Worm (Caenorhabditis elegans) whole organism, late embryonic: ENCODE measurements around the gene zipt-9.

Experiments
- C08G9.2 ChIP-seq: sonication (generic microtip); optimal IDR thresholded peaks from 2 replicates; lab custom pipeline; 2016; ENCODE audit warnings: mild to moderate bottlenecking, missing genetic modification characterization, moderate library complexity, missing compliant biosample characterization
- K02D7.2 ChIP-seq: sonication (generic microtip); optimal IDR thresholded peaks from 2 replicates; lab custom pipeline; 2017; ENCODE audit warnings: mild to moderate bottlenecking, missing genetic modification characterization, missing compliant biosample characterization
- T23F11.4 ChIP-seq: fragments of 200-800 bp; sonication (Bioruptor generic); optimal IDR thresholded peaks from 2 replicates; lab custom pipeline; 2018; ENCODE audit warnings: mild to moderate bottlenecking, missing genetic modification characterization, missing compliant biosample characterization
- ceh-14 ChIP-seq: sonication (generic microtip); optimal IDR thresholded peaks from 2 replicates; lab custom pipeline; 2016; ENCODE audit warnings: missing genotype, missing genetic modification characterization, missing compliant biosample characterization
- ceh-18 ChIP-seq: sonication (generic microtip); optimal IDR thresholded peaks from 2 replicates; lab custom pipeline; 2016; ENCODE audit warnings: missing genetic modification characterization, missing compliant biosample characterization
- ceh-2 ChIP-seq: sonication (generic microtip); optimal IDR thresholded peaks from 2 replicates; lab custom pipeline; 2016; ENCODE audit warnings: missing genotype, missing genetic modification characterization, missing compliant biosample characterization
- ceh-22 ChIP-seq: sonication (generic microtip); optimal IDR thresholded peaks from 2 replicates; lab custom pipeline; 2017; ENCODE audit warnings: missing biosample characterization, missing genetic modification characterization
- ceh-24 ChIP-seq: sonication (generic microtip); optimal IDR thresholded peaks from 2 replicates; lab custom pipeline; 2016; ENCODE audit warnings: mild to moderate bottlenecking, missing genetic modification characterization, missing compliant biosample characterization
- ceh-30 ChIP-seq: fragments of 150-350 bp; optimal IDR thresholded peaks from 2 replicates; lab custom pipeline; 2014; ENCODE audit warnings: missing biosample characterization, missing genetic modification characterization
- ceh-6 ChIP-seq: fragments of 200-800 bp; sonication (Bioruptor generic); optimal IDR thresholded peaks from 2 replicates; lab custom pipeline; 2018; ENCODE audit warnings: mild to moderate bottlenecking, missing genetic modification characterization, missing compliant biosample characterization
- ceh-9 ChIP-seq: sonication (generic microtip); optimal IDR thresholded peaks from 2 replicates; lab custom pipeline; 2016; ENCODE audit warnings: mild to moderate bottlenecking, missing genetic modification characterization, inconsistent platforms, missing compliant biosample characterization
- dmd-4 ChIP-seq: sonication (generic microtip); optimal IDR thresholded peaks from 2 replicates; lab custom pipeline; 2016; ENCODE audit warnings: borderline replicate concordance, missing genetic modification characterization, missing compliant biosample characterization
- elt-2 ChIP-seq: sonication (generic microtip); optimal IDR thresholded peaks from 2 replicates; lab custom pipeline; 2016; ENCODE audit warnings: missing genetic modification reagents, missing genetic modification characterization, missing compliant biosample characterization
- elt-4 ChIP-seq: sonication (generic microtip); optimal IDR thresholded peaks from 2 replicates; lab custom pipeline; 2016; ENCODE audit warnings: missing genetic modification characterization, missing compliant biosample characterization
- ets-4 ChIP-seq: sonication (generic microtip); optimal IDR thresholded peaks from 2 replicates; lab custom pipeline; 2016; ENCODE audit warnings: missing genetic modification characterization, missing compliant biosample characterization
- fax-1 ChIP-seq: sonication (generic microtip); optimal IDR thresholded peaks from 2 replicates; lab custom pipeline; 2016; ENCODE audit warnings: missing genotype, missing genetic modification characterization, missing compliant biosample characterization
- fkh-10 ChIP-seq: fragments of 150-350 bp; optimal IDR thresholded peaks from 2 replicates; lab custom pipeline; 2014; ENCODE audit warnings: missing biosample characterization, missing genetic modification reagents, missing genetic modification characterization
- hlh-15 ChIP-seq: sonication (generic microtip); optimal IDR thresholded peaks from 2 replicates; lab custom pipeline; 2016; ENCODE audit warnings: missing genetic modification characterization, missing compliant biosample characterization
- hlh-30 ChIP-seq: sonication (generic microtip); optimal IDR thresholded peaks from 2 replicates; lab custom pipeline; 2017; ENCODE audit warnings: antibody characterized with exemption, missing genetic modification characterization, missing compliant biosample characterization; ENCODE audit not compliant: insufficient read depth
- hlh-6 ChIP-seq: sonication (generic microtip); optimal IDR thresholded peaks from 2 replicates; lab custom pipeline; 2016; ENCODE audit warnings: missing genotype, missing genetic modification characterization, missing compliant biosample characterization
- lim-6 ChIP-seq: sonication (generic microtip); optimal IDR thresholded peaks from 2 replicates; lab custom pipeline; 2016; ENCODE audit warnings: missing genetic modification characterization, missing compliant biosample characterization
- madf-2 ChIP-seq: sonication (generic microtip); optimal IDR thresholded peaks from 2 replicates; lab custom pipeline; 2017; ENCODE audit warnings: missing genetic modification characterization, missing compliant biosample characterization
- nhr-11 ChIP-seq: fragments of 150-350 bp; optimal IDR thresholded peaks from 2 replicates; lab custom pipeline; 2014; ENCODE audit warnings: missing biosample characterization, missing genetic modification characterization
- nhr-232 ChIP-seq: sonication (generic microtip); optimal IDR thresholded peaks from 2 replicates; lab custom pipeline; 2016; ENCODE audit warnings: missing genetic modification characterization, missing compliant biosample characterization
- odd-2 ChIP-seq: sonication (generic microtip); optimal IDR thresholded peaks from 2 replicates; lab custom pipeline; 2017; ENCODE audit warnings: antibody characterized with exemption, mild to moderate bottlenecking, missing genetic modification characterization, missing compliant biosample characterization
- pha-2 ChIP-seq: sonication (generic microtip); optimal IDR thresholded peaks from 2 replicates; lab custom pipeline; 2017; ENCODE audit warnings: mild to moderate bottlenecking, missing genetic modification characterization, missing compliant biosample characterization
- pqm-1 ChIP-seq: sonication (generic microtip); optimal IDR thresholded peaks from 2 replicates; lab custom pipeline; 2016; ENCODE audit warnings: missing genetic modification characterization, missing compliant biosample characterization
- pros-1 ChIP-seq: fragments of 150-350 bp; optimal IDR thresholded peaks from 2 replicates; lab custom pipeline; 2014; ENCODE audit warnings: missing biosample characterization, missing genetic modification reagents, missing genetic modification characterization
- sdc-2 ChIP-seq: sonication (generic microtip); optimal IDR thresholded peaks from 2 replicates; lab custom pipeline; 2016; ENCODE audit warnings: missing genotype, missing genetic modification characterization, missing compliant biosample characterization
- sox-2 ChIP-seq: fragments of 200-800 bp; sonication (Bioruptor generic); IDR thresholded peaks from 2 replicates; pipeline ENCODE4 v1.3.6; 2022; ENCODE audit warnings: missing genetic modification reagents, missing genetic modification characterization, missing compliant biosample characterization
- sox-4 ChIP-seq: sonication (generic microtip); optimal IDR thresholded peaks from 2 replicates; lab custom pipeline; 2017; ENCODE audit warnings: mild to moderate bottlenecking, missing genetic modification characterization, inconsistent platforms, missing compliant biosample characterization
- syd-9 ChIP-seq: sonication (generic microtip); optimal IDR thresholded peaks from 2 replicates; lab custom pipeline; 2016; ENCODE audit warnings: mild to moderate bottlenecking, missing genetic modification characterization, moderate library complexity, missing compliant biosample characterization
- tbx-2 ChIP-seq: sonication (generic microtip); optimal IDR thresholded peaks from 2 replicates; lab custom pipeline; 2016; ENCODE audit warnings: missing genetic modification characterization, missing compliant biosample characterization
- tbx-7 ChIP-seq: sonication (generic microtip); optimal IDR thresholded peaks from 2 replicates; lab custom pipeline; 2016; ENCODE audit warnings: missing genotype, missing genetic modification characterization, missing compliant biosample characterization
- unc-3 ChIP-seq, 2 experiments: fragments of 200-800 bp in 1 of 2; sonication (Bioruptor generic) in 1 of 2; sonication (generic microtip) in 1 of 2; conservative IDR thresholded peaks in 1 of 2; optimal IDR thresholded peaks in 1 of 2; 2 replicates each; pipeline versions ENCODE4 v1.3.6 to Lab custom; 2016 to 2022; ENCODE audit warnings: missing compliant biosample characterization in 2 of 2, missing genetic modification characterization in 2 of 2, missing genetic modification reagents in 1 of 2
- unc-55 ChIP-seq: sonication (generic microtip); optimal IDR thresholded peaks from 2 replicates; lab custom pipeline; 2017; ENCODE audit warnings: missing biosample characterization, missing genetic modification reagents, missing genetic modification characterization
- unc-86 ChIP-seq: sonication (generic microtip); optimal IDR thresholded peaks from 2 replicates; lab custom pipeline; 2016; ENCODE audit warnings: missing genetic modification characterization, missing compliant biosample characterization
- zip-5 ChIP-seq: sonication (generic microtip); optimal IDR thresholded peaks from 2 replicates; lab custom pipeline; 2016; ENCODE audit warnings: missing genetic modification characterization, missing compliant biosample characterization

The zipt-9 gene

DNA sequence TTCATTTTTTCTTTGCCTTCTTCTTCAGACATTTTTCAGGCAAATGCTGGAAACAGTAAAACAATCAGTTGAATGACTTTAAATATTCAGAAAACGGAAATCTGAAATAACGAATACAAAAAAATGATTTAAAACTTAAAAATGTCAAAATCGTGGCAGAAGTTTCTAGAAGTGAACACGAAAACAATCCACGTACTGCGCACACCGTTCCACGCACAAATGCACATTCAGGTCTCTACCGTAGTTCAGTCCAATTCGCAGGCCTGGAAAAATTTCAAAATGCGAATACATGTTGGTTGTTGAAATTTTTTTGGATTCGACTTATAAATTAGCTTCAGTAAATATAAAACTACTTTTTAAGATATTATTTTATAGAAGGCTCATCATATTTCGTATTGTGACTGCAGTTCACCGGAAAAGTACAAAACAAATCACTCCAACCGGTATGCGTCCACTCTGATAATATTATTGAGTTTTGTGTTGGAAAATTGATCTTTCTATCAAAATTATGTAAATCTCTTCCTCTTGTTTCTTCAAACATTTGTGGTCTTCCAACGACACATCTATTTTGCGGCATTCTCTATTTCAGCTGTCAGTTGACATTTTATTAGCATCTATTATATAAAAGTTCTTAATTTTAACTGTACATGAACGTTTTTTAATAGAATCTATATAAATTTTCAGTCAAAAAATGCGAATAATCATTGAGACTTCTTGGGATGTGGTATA lies 43.0 kb downstream of the zipt-9 start, which contains the start of the genes mip-2 and F58G11.4:
mip-2 (minus strand) TSS at position 48 of the 729 bp plus-strand sequence.
F58G11.4 (plus strand) TSS at position 679 of the 729 bp plus-strand sequence.
- TF ChIP-seq nhr-11 (tag; lab: Kevin White, UChicago) (no peak), fkh-10 (GFP tag; lab: Kevin White, UChicago) (no peak), sox-4 (no peak), ceh-14 (tag; lab: Kevin White, UChicago) (no peak), ceh-6 (no peak), ceh-22 (tag; lab: Kevin White, UChicago) (no peak), K02D7.2 (tag; lab: Kevin White, UChicago) (no peak), fax-1 (tag; lab: Kevin White, UChicago) (no peak), ceh-2 (tag; lab: Kevin White, UChicago) (no peak), ceh-18 (tag; lab: Kevin White, UChicago) (no peak), unc-55 (GFP tag; lab: Kevin White, UChicago) (no peak), elt-4 (tag; lab: Kevin White, UChicago) (no peak), ceh-9 (tag; lab: Kevin White, UChicago) (no peak), pros-1 (no peak), madf-2 (tag; lab: Kevin White, UChicago) (no peak)

DNA sequence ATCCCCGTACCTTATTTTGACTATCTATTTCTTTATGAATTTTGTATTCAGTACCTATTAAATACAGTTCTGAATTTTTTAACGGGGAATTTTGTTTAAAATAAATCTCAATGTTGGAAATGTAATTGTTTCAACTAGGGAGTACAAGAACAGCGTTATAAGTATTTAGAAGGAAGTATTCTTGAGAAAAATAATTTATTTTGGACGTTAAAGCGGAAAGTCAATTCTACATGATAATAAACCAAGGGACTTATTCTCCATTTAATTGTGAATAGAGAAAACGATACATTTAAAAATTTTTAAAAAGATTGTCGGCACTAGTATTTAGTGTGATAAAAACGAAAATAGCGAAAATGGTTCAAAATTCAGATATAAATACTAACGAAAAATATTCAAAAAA lies 45.9 kb downstream of the zipt-9 start:
- TF ChIP-seq sox-2 (GFP tag; lab: Robert Waterston, UW) (no peak), ceh-30 (tag; lab: Kevin White, UChicago) (no peak), hlh-15 (tag; lab: Kevin White, UChicago) (no peak), ceh-24 (no peak), ceh-22 (tag; lab: Kevin White, UChicago) (no peak), tbx-2 (tag; lab: Kevin White, UChicago) (no peak), sox-4 (no peak), nhr-232 (tag; lab: Kevin White, UChicago) (no peak)
- TF ChIP-seq, all 69 proteins: peak for 0

DNA sequence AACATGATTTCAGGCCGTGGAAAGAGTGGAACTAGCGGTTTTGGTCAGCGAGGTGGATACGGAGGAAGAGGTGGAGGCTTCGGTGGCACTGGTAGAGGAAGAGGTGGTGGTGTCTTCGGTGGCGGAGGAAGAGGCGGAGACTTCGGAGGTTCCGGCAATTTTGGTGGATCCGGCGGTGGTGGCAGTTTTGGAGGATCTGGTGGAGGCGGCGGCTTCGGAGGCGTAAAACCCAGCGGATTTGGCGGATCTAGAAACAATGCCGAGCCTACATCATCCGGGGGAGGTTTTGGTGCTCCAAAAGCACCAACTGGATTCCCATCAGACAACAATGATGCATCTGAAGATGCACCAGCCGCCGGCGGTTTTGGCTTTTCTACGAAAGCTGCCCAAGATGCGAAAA lies 46.7 kb downstream of the zipt-9 start:
- TF ChIP-seq lim-6 (tag; lab: Kevin White, UChicago) (no peak), elt-2 (tag; lab: Kevin White, UChicago) (no peak), unc-55 (GFP tag; lab: Kevin White, UChicago) (no peak), unc-3 (GFP tag; conservative IDR thresholded peaks at IDR 0.05; lab: Robert Waterston, UW) (no peak), unc-3 (tag; optimal IDR thresholded peaks at IDR 0.05; lab: Kevin White, UChicago) (no peak), odd-2 (no peak), pha-2 (no peak), tbx-7 (tag; lab: Kevin White, UChicago) (no peak), sdc-2 (tag; lab: Kevin White, UChicago) (no peak), fkh-10 (GFP tag; lab: Kevin White, UChicago) (no peak), C08G9.2 (tag; lab: Kevin White, UChicago) (no peak), zip-5 (tag; lab: Kevin White, UChicago) (no peak)

DNA sequence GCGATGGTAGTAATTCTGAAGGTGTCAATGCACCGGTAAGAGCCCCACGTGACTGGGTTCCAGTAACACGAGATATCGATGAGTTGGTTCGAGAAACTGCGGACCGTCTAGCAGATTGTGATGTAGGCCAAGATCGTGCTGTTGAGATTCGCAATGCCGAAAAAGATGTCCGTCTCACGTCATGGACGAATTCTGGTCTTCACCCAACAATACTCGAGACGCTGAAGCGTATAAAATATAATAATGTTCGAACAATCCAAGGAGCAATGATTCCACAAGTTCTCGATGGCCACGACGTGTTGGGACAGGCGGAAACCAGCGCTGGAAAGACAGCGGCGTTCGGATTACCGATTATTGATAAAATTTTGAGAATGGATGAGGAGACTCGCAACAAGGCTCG lies 48.6 kb downstream of the zipt-9 start:
- TF ChIP-seq ets-4 (tag; lab: Kevin White, UChicago) (no peak), nhr-11 (tag; lab: Kevin White, UChicago) (no peak), syd-9 (tag; lab: Kevin White, UChicago) (no peak), C08G9.2 (tag; lab: Kevin White, UChicago) (no peak), sdc-2 (tag; lab: Kevin White, UChicago) (no peak), T23F11.4 (GFP tag; lab: Kevin White, UChicago) (no peak), pqm-1 (tag; lab: Kevin White, UChicago) (no peak), unc-86 (no peak), hlh-6 (tag; lab: Kevin White, UChicago) (no peak), hlh-30 (no peak), dmd-4 (tag; lab: Kevin White, UChicago) (no peak)
